Fruit fly (Drosophila melanogaster) whole organism, prepupa: Measurements from ENCODE around the gene CG11247.

Experiments used
- CG10631 ChIP-seq: fragments of 200-800 bp; sonication (Bioruptor generic); optimal IDR thresholded peaks from 2 replicates; lab custom pipeline; 2016; ENCODE audit warnings: missing biosample characterization, missing genetic modification characterization
- CG10669 ChIP-seq: fragments of 200-800 bp; sonication (Bioruptor generic); optimal IDR thresholded peaks from 3 replicates; lab custom pipeline; 2018; ENCODE audit warnings: missing biosample characterization, mild to moderate bottlenecking, missing genetic modification characterization, moderate library complexity
- CG11294 ChIP-seq: fragments of 200-800 bp; sonication (Bioruptor generic); IDR thresholded peaks from 2 replicates; pipeline ENCODE4 v1.3.6; 2022; ENCODE audit warnings: missing biosample characterization, missing genetic modification characterization
- CG11762 ChIP-seq: fragments of 200-800 bp; sonication (Bioruptor generic); optimal IDR thresholded peaks from 3 replicates; lab custom pipeline; 2016; ENCODE audit warnings: missing biosample characterization, missing genetic modification characterization; ENCODE audit not compliant: insufficient read depth
- CG15336 ChIP-seq: fragments of 200-800 bp; sonication (Bioruptor generic); IDR thresholded peaks from 2 replicates; pipeline ENCODE4 v1.3.6; 2022; ENCODE audit warnings: missing biosample characterization, missing genetic modification characterization
- CG1621 ChIP-seq: fragments of 200-800 bp; sonication (Bioruptor generic); optimal IDR thresholded peaks from 3 replicates; lab custom pipeline; 2018; ENCODE audit warnings: missing biosample characterization, mild to moderate bottlenecking, missing genetic modification characterization
- CG31627 ChIP-seq: fragments of 200-800 bp; sonication (Bioruptor generic); optimal IDR thresholded peaks from 3 replicates; lab custom pipeline; 2016; ENCODE audit warnings: missing biosample characterization, missing genetic modification characterization
- CG34406 ChIP-seq: fragments of 200-800 bp; sonication (Bioruptor generic); optimal IDR thresholded peaks from 3 replicates; lab custom pipeline; 2016; ENCODE audit warnings: missing biosample characterization, missing genetic modification characterization
- CG4318 ChIP-seq: fragments of 200-800 bp; sonication (Bioruptor generic); optimal IDR thresholded peaks from 3 replicates; lab custom pipeline; 2017; ENCODE audit warnings: missing biosample characterization, mild to moderate bottlenecking, missing genetic modification characterization
- CG6792 ChIP-seq: fragments of 200-800 bp; sonication (Bioruptor generic); optimal IDR thresholded peaks from 3 replicates; lab custom pipeline; 2016; ENCODE audit warnings: missing biosample characterization, missing genetic modification characterization
- CG6854 ChIP-seq: fragments of 200-800 bp; sonication (Bioruptor generic); optimal IDR thresholded peaks from 2 replicates; lab custom pipeline; 2017; ENCODE audit warnings: missing biosample characterization, mild to moderate bottlenecking, missing genetic modification characterization
- CG7368 ChIP-seq: fragments of 200-800 bp; sonication (Bioruptor generic); optimal IDR thresholded peaks from 3 replicates; lab custom pipeline; 2016; ENCODE audit warnings: missing biosample characterization, missing genetic modification characterization
- CG8119 ChIP-seq: fragments of 200-800 bp; sonication (Bioruptor generic); IDR thresholded peaks from 3 replicates; pipeline ENCODE4 v1.3.6; 2022; ENCODE audit warnings: missing biosample characterization, missing genetic modification characterization
- CG8319 ChIP-seq: fragments of 200-800 bp; sonication (Bioruptor generic); optimal IDR thresholded peaks from 3 replicates; lab custom pipeline; 2016; ENCODE audit warnings: missing biosample characterization, missing genetic modification characterization
- CG8632 ChIP-seq: fragments of 200-800 bp; sonication (Bioruptor generic); optimal IDR thresholded peaks from 3 replicates; lab custom pipeline; 2016; ENCODE audit warnings: missing biosample characterization, missing genetic modification characterization
- CG9139 ChIP-seq: fragments of 200-800 bp; sonication (Bioruptor generic); optimal IDR thresholded peaks from 3 replicates; lab custom pipeline; 2017; ENCODE audit warnings: missing biosample characterization, mild to moderate bottlenecking, missing genetic modification characterization
- Eip75B ChIP-seq: fragments of 200-800 bp; sonication (Bioruptor generic); optimal IDR thresholded peaks from 3 replicates; lab custom pipeline; 2016; ENCODE audit warnings: missing biosample characterization, missing genetic modification characterization
- Eip78C ChIP-seq: fragments of 200-800 bp; sonication (Bioruptor generic); peaks from one replicate; lab custom pipeline; 2016; ENCODE audit warnings: missing biosample characterization, missing genetic modification characterization
- Eip93F ChIP-seq: fragments of 200-800 bp; sonication (Bioruptor generic); optimal IDR thresholded peaks from 2 replicates; lab custom pipeline; 2016; ENCODE audit warnings: missing biosample characterization, mild to moderate bottlenecking, missing genetic modification characterization
- Ets96B ChIP-seq: fragments of 200-800 bp; optimal IDR thresholded peaks from 2 replicates; lab custom pipeline; 2019; ENCODE audit warnings: missing biosample characterization, mild to moderate bottlenecking, missing genetic modification characterization, moderate library complexity
- Gug ChIP-seq: fragments of 200-800 bp; sonication (Bioruptor generic); IDR thresholded peaks from 2 replicates; pipeline ENCODE4 v1.3.6; 2022; ENCODE audit warnings: missing biosample characterization, missing genetic modification characterization
- Hr38 ChIP-seq: sonication (Bioruptor generic); optimal IDR thresholded peaks from 2 replicates; lab custom pipeline; 2016; ENCODE audit warnings: missing biosample characterization, missing genetic modification characterization
- Hr39 ChIP-seq: fragments of 200-800 bp; sonication (Bioruptor generic); optimal IDR thresholded peaks from 2 replicates; lab custom pipeline; 2016; ENCODE audit warnings: missing biosample characterization, missing genetic modification characterization
- Hr4 ChIP-seq: fragments of 200-800 bp; sonication (Bioruptor generic); optimal IDR thresholded peaks from 3 replicates; lab custom pipeline; 2016; ENCODE audit warnings: missing biosample characterization, missing genetic modification characterization
- Lpt ChIP-seq: fragments of 200-800 bp; sonication (Bioruptor generic); optimal IDR thresholded peaks from 3 replicates; lab custom pipeline; 2016; ENCODE audit warnings: missing biosample characterization, missing genetic modification characterization
- Met ChIP-seq: fragments of 200-800 bp; sonication (Bioruptor generic); optimal IDR thresholded peaks from 3 replicates; lab custom pipeline; 2016; ENCODE audit warnings: missing biosample characterization, missing genetic modification characterization
- OdsH ChIP-seq: fragments of 200-800 bp; sonication (Bioruptor generic); optimal IDR thresholded peaks from 3 replicates; lab custom pipeline; 2016; ENCODE audit warnings: missing biosample characterization, missing genetic modification characterization
- Sox14 ChIP-seq: fragments of 200-800 bp; sonication (Bioruptor generic); optimal IDR thresholded peaks from 3 replicates; lab custom pipeline; 2016; ENCODE audit warnings: missing biosample characterization, missing genetic modification characterization
- achi ChIP-seq: fragments of 200-800 bp; sonication (Bioruptor generic); optimal IDR thresholded peaks from 3 replicates; lab custom pipeline; 2016; ENCODE audit warnings: missing biosample characterization, missing genetic modification characterization
- acj6 ChIP-seq: fragments of 200-800 bp; sonication (Bioruptor generic); optimal IDR thresholded peaks from 3 replicates; lab custom pipeline; 2016; ENCODE audit warnings: missing biosample characterization, missing genetic modification characterization
- cyc ChIP-seq: fragments of 200-800 bp; sonication (Bioruptor generic); optimal IDR thresholded peaks from 3 replicates; lab custom pipeline; 2016; ENCODE audit warnings: missing biosample characterization, missing genetic modification characterization
- dac ChIP-seq: fragments of 200-800 bp; sonication (Bioruptor generic); optimal IDR thresholded peaks from 2 replicates; lab custom pipeline; 2017; ENCODE audit warnings: missing biosample characterization, mild to moderate bottlenecking, missing genetic modification characterization
- dsx ChIP-seq: fragments of 200-800 bp; optimal IDR thresholded peaks from 3 replicates; lab custom pipeline; 2019; ENCODE audit warnings: missing biosample characterization, mild to moderate bottlenecking, missing genetic modification characterization, moderate library complexity; ENCODE audit not compliant: poor library complexity, severe bottlenecking
- eg ChIP-seq: fragments of 200-800 bp; sonication (Bioruptor generic); IDR thresholded peaks from 3 replicates; pipeline ENCODE4 v1.3.6; 2022; ENCODE audit warnings: missing biosample characterization, missing genetic modification characterization
- esn ChIP-seq: fragments of 200-800 bp; sonication (Bioruptor generic); optimal IDR thresholded peaks from 2 replicates; lab custom pipeline; 2016; ENCODE audit warnings: missing biosample characterization, mild to moderate bottlenecking, missing genetic modification characterization, moderate library complexity
- fd59A ChIP-seq: fragments of 200-800 bp; sonication (Bioruptor generic); optimal IDR thresholded peaks from 2 replicates; lab custom pipeline; 2017; ENCODE audit warnings: missing biosample characterization, mild to moderate bottlenecking, missing genetic modification characterization, missing genetic modification reagents
- fd85E ChIP-seq: fragments of 200-800 bp; sonication (Bioruptor generic); optimal IDR thresholded peaks from 3 replicates; lab custom pipeline; 2016; ENCODE audit warnings: missing biosample characterization, missing genetic modification characterization
- fkh ChIP-seq: fragments of 200-800 bp; sonication (Bioruptor generic); optimal IDR thresholded peaks from 3 replicates; lab custom pipeline; 2017; ENCODE audit warnings: missing biosample characterization, mild to moderate bottlenecking, missing genetic modification characterization, moderate library complexity
- lz ChIP-seq: fragments of 200-800 bp; sonication (Bioruptor generic); optimal IDR thresholded peaks from 3 replicates; lab custom pipeline; 2016; ENCODE audit warnings: missing biosample characterization, missing genetic modification characterization
- net ChIP-seq: fragments of 200-800 bp; sonication (Bioruptor generic); optimal IDR thresholded peaks from 3 replicates; lab custom pipeline; 2016; ENCODE audit warnings: missing biosample characterization, missing genetic modification characterization
- pdm3 ChIP-seq: fragments of 200-800 bp; sonication (Bioruptor generic); optimal IDR thresholded peaks from 3 replicates; lab custom pipeline; 2016; ENCODE audit warnings: missing biosample characterization, missing genetic modification characterization
- salr ChIP-seq, 2 experiments: fragments of 200-800 bp; sonication (Bioruptor generic); optimal IDR thresholded peaks; 3 replicates each; lab custom pipeline; 2016 to 2018; ENCODE audit warnings: missing biosample characterization in 2 of 2, missing genetic modification characterization in 2 of 2, mild to moderate bottlenecking in 1 of 2
- spab ChIP-seq: fragments of 200-800 bp; sonication (Bioruptor generic); optimal IDR thresholded peaks from 2 replicates; lab custom pipeline; 2017; ENCODE audit warnings: missing biosample characterization, mild to moderate bottlenecking, missing genetic modification characterization, missing genetic modification reagents
- ss ChIP-seq, 2 experiments: fragments of 200-800 bp; sonication (Bioruptor generic); optimal IDR thresholded peaks; 2 replicates in 1 of 2; 3 replicates in 1 of 2; lab custom pipeline; 2017 to 2018; ENCODE audit warnings: mild to moderate bottlenecking in 2 of 2, missing biosample characterization in 2 of 2, missing genetic modification characterization in 2 of 2, moderate library complexity in 1 of 2
- svp ChIP-seq: fragments of 200-800 bp; sonication (Bioruptor generic); peaks from one replicate; lab custom pipeline; 2016; ENCODE audit warnings: missing biosample characterization, missing genetic modification characterization
- topi ChIP-seq: fragments of 200-800 bp; sonication (Bioruptor generic); optimal IDR thresholded peaks from 3 replicates; lab custom pipeline; 2016; ENCODE audit warnings: missing biosample characterization, missing genetic modification characterization
- vri ChIP-seq: fragments of 200-800 bp; sonication (Bioruptor generic); optimal IDR thresholded peaks from 3 replicates; lab custom pipeline; 2016; ENCODE audit warnings: missing biosample characterization, mild to moderate bottlenecking, missing genetic modification characterization

Gene CG11247

DNA sequence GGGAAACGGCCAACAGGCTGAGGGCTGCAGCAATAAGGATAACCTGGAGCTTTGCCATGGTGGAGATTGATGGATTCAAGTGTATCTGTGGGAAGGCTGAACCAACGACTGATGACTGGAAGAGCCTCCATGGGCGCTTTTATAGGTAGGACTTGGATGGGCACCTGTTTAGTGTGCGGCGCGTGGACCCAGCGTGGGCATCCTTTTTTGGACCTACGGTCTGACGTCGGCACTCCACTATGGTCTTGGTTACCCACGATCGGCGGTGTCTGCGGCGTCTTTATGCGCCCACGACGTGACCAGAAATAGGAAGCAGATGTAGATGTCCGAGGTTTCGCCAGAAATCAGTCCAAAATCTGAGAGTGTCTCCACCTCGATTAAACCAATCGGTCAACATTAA lies 11.6 kb upstream of the CG11247 start, which contains the start of gene CG14566:
CG14566 (minus strand) TSS at position 101 of the 400 bp plus-strand sequence.
- TF ChIP-seq fkh (GFP tag; lab: Kevin White, UChicago) (no peak), Ets96B (no peak), CG10631 (GFP tag; lab: Kevin White, UChicago) (no peak), Eip75B (no peak), Hr39 (GFP tag; lab: Kevin White, UChicago) (no peak), OdsH (no peak), CG4318 (GFP tag; lab: Kevin White, UChicago) (no peak), CG10669 (GFP tag; lab: Kevin White, UChicago) (no peak), salr (GFP tag; optimal IDR thresholded peaks at IDR 0.05; lab: Kevin White, UChicago) (no peak), esn (GFP tag; lab: Kevin White, UChicago) (no peak), achi (GFP tag; lab: Kevin White, UChicago) (no peak), spab (GFP tag; lab: Kevin White, UChicago) (no peak), fd59A (GFP tag; lab: Kevin White, UChicago) (no peak), ss (GFP tag; optimal IDR thresholded peaks at IDR 0.05; lab: Kevin White, UChicago) (no peak), dac (no peak), Met (GFP tag; lab: Kevin White, UChicago) (no peak), cyc (no peak)

DNA sequence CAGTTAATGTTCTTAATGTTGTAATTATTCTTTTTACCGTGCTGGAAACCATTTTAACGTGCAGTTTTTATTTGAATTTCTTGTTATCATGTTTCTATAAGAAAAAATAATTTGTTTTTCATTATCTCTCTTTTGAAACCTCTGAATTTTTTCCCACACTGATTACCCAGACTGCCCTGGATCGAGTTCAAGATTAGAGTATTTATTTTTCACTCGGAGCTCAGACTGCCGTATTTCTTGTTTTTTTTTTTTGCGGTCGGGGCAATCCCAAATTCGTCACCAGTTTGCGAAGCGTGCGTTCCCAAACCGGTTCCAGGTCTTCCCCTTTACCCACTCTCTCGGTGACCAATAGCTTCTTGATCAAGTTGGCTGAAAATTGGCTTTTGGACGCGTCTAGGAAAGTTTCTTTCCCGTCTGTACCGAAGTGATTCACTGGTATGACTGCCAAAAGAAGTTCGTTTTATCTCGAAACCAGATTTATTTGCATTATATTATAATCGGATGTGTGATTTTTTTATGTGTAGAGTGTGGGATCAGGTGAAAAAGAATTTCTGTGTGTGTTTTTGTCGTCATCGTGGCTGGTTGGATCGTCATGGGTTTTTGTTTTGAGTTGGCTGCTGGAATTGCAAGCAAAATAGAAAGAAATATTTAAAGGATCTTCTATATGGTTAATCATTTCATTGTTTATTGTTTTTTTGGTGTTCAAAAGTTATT lies 10.6 kb upstream of the CG11247 start:
- TF ChIP-seq svp (GFP tag; lab: Kevin White, UChicago) (peak; percentile 88), fd59A (GFP tag; lab: Kevin White, UChicago) (no peak), cyc (no peak), Eip78C (peak; percentile 85), CG15336 (GFP tag; lab: Robert Waterston, UW) (no peak), CG8319 (GFP tag; lab: Kevin White, UChicago) (peak; percentile 38), eg (0 out of 3 replicates have a peak, but pooled peaks have one; percentile 22), CG31627 (GFP tag; lab: Kevin White, UChicago) (peak; percentile 25), CG34406 (GFP tag; lab: Kevin White, UChicago) (peak; percentile 5), CG6854 (GFP tag; lab: Kevin White, UChicago) (no peak), spab (GFP tag; lab: Kevin White, UChicago) (no peak), CG6792 (GFP tag; lab: Kevin White, UChicago) (no peak), esn (GFP tag; lab: Kevin White, UChicago) (peak; percentile 50), CG11294 (GFP tag; lab: Robert Waterston, UW) (no peak), CG11762 (GFP tag; lab: Kevin White, UChicago) (no peak), net (GFP tag; lab: Kevin White, UChicago) (no peak), acj6 (GFP tag; lab: Kevin White, UChicago) (no peak), Sox14 (GFP tag; lab: Kevin White, UChicago) (no peak), salr (GFP tag; optimal IDR thresholded peaks at IDR 0.05; lab: Kevin White, UChicago) (no peak), OdsH (peak; percentile 8), Ets96B (no peak), achi (GFP tag; lab: Kevin White, UChicago) (no peak), Hr39 (GFP tag; lab: Kevin White, UChicago) (peak; percentile 34), Eip93F (no peak), ss (GFP tag; optimal IDR thresholded peaks at IDR 0.05; lab: Kevin White, UChicago) (peak in 1 of 2 experiments; percentile 42), CG10631 (GFP tag; lab: Kevin White, UChicago) (no peak), CG10669 (GFP tag; lab: Kevin White, UChicago) (no peak), Hr38 (GFP tag; lab: Kevin White, UChicago) (no peak), vri (GFP tag; lab: Kevin White, UChicago) (peak; percentile 17), CG8632 (GFP tag; lab: Kevin White, UChicago) (peak; percentile 23), Hr4 (GFP tag; lab: Kevin White, UChicago) (no peak), Gug (GFP tag; lab: Robert Waterston, UW) (no peak), dsx (GFP tag; lab: Kevin White, UChicago) (peak; percentile 34), CG7368 (GFP tag; lab: Kevin White, UChicago) (no peak), fd85E (GFP tag; lab: Kevin White, UChicago) (no peak), topi (GFP tag; lab: Kevin White, UChicago) (peak; percentile 56), CG1621 (tag; lab: Kevin White, UChicago) (no peak), CG9139 (no peak), pdm3 (GFP tag; lab: Kevin White, UChicago) (no peak), Lpt (no peak), CG8119 (0 out of 3 replicates have a peak, but pooled peaks have one; percentile 14), lz (GFP tag; lab: Kevin White, UChicago) (peak; percentile 31)
